Fruit fly (Drosophila melanogaster) whole organism, prepupa: ENCODE measurements around the gene brun.

ENCODE experiments used
- CG10631 ChIP-seq: fragments of 200-800 bp; sonication (Bioruptor generic); optimal IDR thresholded peaks from 2 replicates; lab custom pipeline; 2016; ENCODE audit warnings: missing biosample characterization, missing genetic modification characterization
- CG10669 ChIP-seq: fragments of 200-800 bp; sonication (Bioruptor generic); optimal IDR thresholded peaks from 3 replicates; lab custom pipeline; 2018; ENCODE audit warnings: missing biosample characterization, mild to moderate bottlenecking, missing genetic modification characterization, moderate library complexity
- CG11294 ChIP-seq: fragments of 200-800 bp; sonication (Bioruptor generic); IDR thresholded peaks from 2 replicates; pipeline ENCODE4 v1.3.6; 2022; ENCODE audit warnings: missing biosample characterization, missing genetic modification characterization
- CG11762 ChIP-seq: fragments of 200-800 bp; sonication (Bioruptor generic); optimal IDR thresholded peaks from 3 replicates; lab custom pipeline; 2016; ENCODE audit warnings: missing biosample characterization, missing genetic modification characterization; ENCODE audit not compliant: insufficient read depth
- CG15336 ChIP-seq: fragments of 200-800 bp; sonication (Bioruptor generic); IDR thresholded peaks from 2 replicates; pipeline ENCODE4 v1.3.6; 2022; ENCODE audit warnings: missing biosample characterization, missing genetic modification characterization
- CG1621 ChIP-seq: fragments of 200-800 bp; sonication (Bioruptor generic); optimal IDR thresholded peaks from 3 replicates; lab custom pipeline; 2018; ENCODE audit warnings: missing biosample characterization, mild to moderate bottlenecking, missing genetic modification characterization
- CG16779 ChIP-seq: fragments of 200-800 bp; sonication (Bioruptor generic); optimal IDR thresholded peaks from 3 replicates; lab custom pipeline; 2017; ENCODE audit warnings: missing biosample characterization, mild to moderate bottlenecking, missing genetic modification characterization
- CG3032 ChIP-seq: fragments of 200-800 bp; optimal IDR thresholded peaks from 2 replicates; lab custom pipeline; 2019; ENCODE audit warnings: missing biosample characterization, mild to moderate bottlenecking, missing genetic modification characterization, moderate library complexity
- CG3919 ChIP-seq: fragments of 200-800 bp; sonication (Bioruptor generic); optimal IDR thresholded peaks from 3 replicates; lab custom pipeline; 2016; ENCODE audit warnings: missing biosample characterization, missing genetic modification characterization
- CG4318 ChIP-seq: fragments of 200-800 bp; sonication (Bioruptor generic); optimal IDR thresholded peaks from 3 replicates; lab custom pipeline; 2017; ENCODE audit warnings: missing biosample characterization, mild to moderate bottlenecking, missing genetic modification characterization
- CG6163 ChIP-seq: fragments of 200-800 bp; sonication (Bioruptor generic); IDR thresholded peaks from 3 replicates; pipeline ENCODE4 v1.3.6; 2022; ENCODE audit warnings: missing biosample characterization, missing genetic modification characterization
- CG6276 ChIP-seq: fragments of 200-800 bp; sonication (Bioruptor generic); optimal IDR thresholded peaks from 2 replicates; lab custom pipeline; 2017; ENCODE audit warnings: missing biosample characterization, mild to moderate bottlenecking, missing genetic modification characterization
- CG6792 ChIP-seq: fragments of 200-800 bp; sonication (Bioruptor generic); optimal IDR thresholded peaks from 3 replicates; lab custom pipeline; 2016; ENCODE audit warnings: missing biosample characterization, missing genetic modification characterization
- CG6808 ChIP-seq: fragments of 200-800 bp; sonication (Bioruptor generic); optimal IDR thresholded peaks from 3 replicates; lab custom pipeline; 2017; ENCODE audit warnings: missing biosample characterization, missing genetic modification characterization, mild to moderate bottlenecking, moderate library complexity, missing genetic modification reagents
- CG7368 ChIP-seq: fragments of 200-800 bp; sonication (Bioruptor generic); optimal IDR thresholded peaks from 3 replicates; lab custom pipeline; 2016; ENCODE audit warnings: missing biosample characterization, missing genetic modification characterization
- CG8319 ChIP-seq: fragments of 200-800 bp; sonication (Bioruptor generic); optimal IDR thresholded peaks from 3 replicates; lab custom pipeline; 2016; ENCODE audit warnings: missing biosample characterization, missing genetic modification characterization
- CG8632 ChIP-seq: fragments of 200-800 bp; sonication (Bioruptor generic); optimal IDR thresholded peaks from 3 replicates; lab custom pipeline; 2016; ENCODE audit warnings: missing biosample characterization, missing genetic modification characterization
- Eip75B ChIP-seq: fragments of 200-800 bp; sonication (Bioruptor generic); optimal IDR thresholded peaks from 3 replicates; lab custom pipeline; 2016; ENCODE audit warnings: missing biosample characterization, missing genetic modification characterization
- Eip78C ChIP-seq: fragments of 200-800 bp; sonication (Bioruptor generic); peaks from one replicate; lab custom pipeline; 2016; ENCODE audit warnings: missing biosample characterization, missing genetic modification characterization
- Eip93F ChIP-seq: fragments of 200-800 bp; sonication (Bioruptor generic); optimal IDR thresholded peaks from 2 replicates; lab custom pipeline; 2016; ENCODE audit warnings: missing biosample characterization, mild to moderate bottlenecking, missing genetic modification characterization
- Gug ChIP-seq: fragments of 200-800 bp; sonication (Bioruptor generic); IDR thresholded peaks from 2 replicates; pipeline ENCODE4 v1.3.6; 2022; ENCODE audit warnings: missing biosample characterization, missing genetic modification characterization
- Hr39 ChIP-seq: fragments of 200-800 bp; sonication (Bioruptor generic); optimal IDR thresholded peaks from 2 replicates; lab custom pipeline; 2016; ENCODE audit warnings: missing biosample characterization, missing genetic modification characterization
- Hr4 ChIP-seq: fragments of 200-800 bp; sonication (Bioruptor generic); optimal IDR thresholded peaks from 3 replicates; lab custom pipeline; 2016; ENCODE audit warnings: missing biosample characterization, missing genetic modification characterization
- Lpt ChIP-seq: fragments of 200-800 bp; sonication (Bioruptor generic); optimal IDR thresholded peaks from 3 replicates; lab custom pipeline; 2016; ENCODE audit warnings: missing biosample characterization, missing genetic modification characterization
- Met ChIP-seq: fragments of 200-800 bp; sonication (Bioruptor generic); optimal IDR thresholded peaks from 3 replicates; lab custom pipeline; 2016; ENCODE audit warnings: missing biosample characterization, missing genetic modification characterization
- OdsH ChIP-seq: fragments of 200-800 bp; sonication (Bioruptor generic); optimal IDR thresholded peaks from 3 replicates; lab custom pipeline; 2016; ENCODE audit warnings: missing biosample characterization, missing genetic modification characterization
- Smox ChIP-seq: fragments of 200-800 bp; sonication (Bioruptor generic); optimal IDR thresholded peaks from 3 replicates; lab custom pipeline; 2016; ENCODE audit warnings: missing biosample characterization, missing genetic modification characterization
- Sox102F ChIP-seq: fragments of 200-800 bp; sonication (Bioruptor generic); optimal IDR thresholded peaks from 2 replicates; lab custom pipeline; 2016; ENCODE audit warnings: missing biosample characterization, mild to moderate bottlenecking, missing genetic modification characterization
- Sox14 ChIP-seq: fragments of 200-800 bp; sonication (Bioruptor generic); optimal IDR thresholded peaks from 3 replicates; lab custom pipeline; 2016; ENCODE audit warnings: missing biosample characterization, missing genetic modification characterization
- Sox15 ChIP-seq: fragments of 200-800 bp; sonication (Bioruptor generic); optimal IDR thresholded peaks from 3 replicates; lab custom pipeline; 2016; ENCODE audit warnings: missing biosample characterization, missing genetic modification characterization
- achi ChIP-seq: fragments of 200-800 bp; sonication (Bioruptor generic); optimal IDR thresholded peaks from 3 replicates; lab custom pipeline; 2016; ENCODE audit warnings: missing biosample characterization, missing genetic modification characterization
- acj6 ChIP-seq: fragments of 200-800 bp; sonication (Bioruptor generic); optimal IDR thresholded peaks from 3 replicates; lab custom pipeline; 2016; ENCODE audit warnings: missing biosample characterization, missing genetic modification characterization
- cyc ChIP-seq: fragments of 200-800 bp; sonication (Bioruptor generic); optimal IDR thresholded peaks from 3 replicates; lab custom pipeline; 2016; ENCODE audit warnings: missing biosample characterization, missing genetic modification characterization
- dac ChIP-seq: fragments of 200-800 bp; sonication (Bioruptor generic); optimal IDR thresholded peaks from 2 replicates; lab custom pipeline; 2017; ENCODE audit warnings: missing biosample characterization, mild to moderate bottlenecking, missing genetic modification characterization
- dsx ChIP-seq: fragments of 200-800 bp; optimal IDR thresholded peaks from 3 replicates; lab custom pipeline; 2019; ENCODE audit warnings: missing biosample characterization, mild to moderate bottlenecking, missing genetic modification characterization, moderate library complexity; ENCODE audit not compliant: poor library complexity, severe bottlenecking
- eg ChIP-seq: fragments of 200-800 bp; sonication (Bioruptor generic); IDR thresholded peaks from 3 replicates; pipeline ENCODE4 v1.3.6; 2022; ENCODE audit warnings: missing biosample characterization, missing genetic modification characterization
- esn ChIP-seq: fragments of 200-800 bp; sonication (Bioruptor generic); optimal IDR thresholded peaks from 2 replicates; lab custom pipeline; 2016; ENCODE audit warnings: missing biosample characterization, mild to moderate bottlenecking, missing genetic modification characterization, moderate library complexity
- fkh ChIP-seq: fragments of 200-800 bp; sonication (Bioruptor generic); optimal IDR thresholded peaks from 3 replicates; lab custom pipeline; 2017; ENCODE audit warnings: missing biosample characterization, mild to moderate bottlenecking, missing genetic modification characterization, moderate library complexity
- lz ChIP-seq: fragments of 200-800 bp; sonication (Bioruptor generic); optimal IDR thresholded peaks from 3 replicates; lab custom pipeline; 2016; ENCODE audit warnings: missing biosample characterization, missing genetic modification characterization
- net ChIP-seq: fragments of 200-800 bp; sonication (Bioruptor generic); optimal IDR thresholded peaks from 3 replicates; lab custom pipeline; 2016; ENCODE audit warnings: missing biosample characterization, missing genetic modification characterization
- pdm3 ChIP-seq: fragments of 200-800 bp; sonication (Bioruptor generic); optimal IDR thresholded peaks from 3 replicates; lab custom pipeline; 2016; ENCODE audit warnings: missing biosample characterization, missing genetic modification characterization
- spab ChIP-seq: fragments of 200-800 bp; sonication (Bioruptor generic); optimal IDR thresholded peaks from 2 replicates; lab custom pipeline; 2017; ENCODE audit warnings: missing biosample characterization, mild to moderate bottlenecking, missing genetic modification characterization, missing genetic modification reagents
- ss ChIP-seq, 2 experiments: fragments of 200-800 bp; sonication (Bioruptor generic); optimal IDR thresholded peaks; 2 replicates in 1 of 2; 3 replicates in 1 of 2; lab custom pipeline; 2017 to 2018; ENCODE audit warnings: mild to moderate bottlenecking in 2 of 2, missing biosample characterization in 2 of 2, missing genetic modification characterization in 2 of 2, moderate library complexity in 1 of 2
- svp ChIP-seq: fragments of 200-800 bp; sonication (Bioruptor generic); peaks from one replicate; lab custom pipeline; 2016; ENCODE audit warnings: missing biosample characterization, missing genetic modification characterization
- topi ChIP-seq: fragments of 200-800 bp; sonication (Bioruptor generic); optimal IDR thresholded peaks from 3 replicates; lab custom pipeline; 2016; ENCODE audit warnings: missing biosample characterization, missing genetic modification characterization

brun gene

dm6 chr2L:20648612-20649011 is 7.4 kb downstream of the brun start, which contains the start of gene CG18810:
Gene CG18810, plus strand, starts transcription at chr2L:20648912.
- TF ChIP-seq Eip78C, result no peak
- no peak for TF ChIP-seq CG8632 (GFP tag; lab: Kevin White, UChicago)
- TF ChIP-seq dac (GFP tag; lab: Kevin White, UChicago), result no peak
- no peak for TF ChIP-seq CG15336 (GFP tag; lab: Robert Waterston, UW)
- no peak for TF ChIP-seq CG7368 (GFP tag; lab: Kevin White, UChicago)
- no peak for TF ChIP-seq CG3919 (GFP tag; lab: Kevin White, UChicago)
- no peak for TF ChIP-seq Hr39
- no peak for TF ChIP-seq Eip93F (GFP tag; lab: Kevin White, UChicago)
- no peak for TF ChIP-seq achi
- no peak for TF ChIP-seq CG11294
- no peak for TF ChIP-seq spab (GFP tag; lab: Kevin White, UChicago)
- no peak for TF ChIP-seq Eip75B (GFP tag; lab: Kevin White, UChicago)
- TF ChIP-seq Gug (GFP tag; lab: Robert Waterston, UW), result no peak
- TF ChIP-seq CG6163 (GFP tag; lab: Robert Waterston, UW), result no peak
- TF ChIP-seq, all 60 proteins: peak for 0

DNA sequence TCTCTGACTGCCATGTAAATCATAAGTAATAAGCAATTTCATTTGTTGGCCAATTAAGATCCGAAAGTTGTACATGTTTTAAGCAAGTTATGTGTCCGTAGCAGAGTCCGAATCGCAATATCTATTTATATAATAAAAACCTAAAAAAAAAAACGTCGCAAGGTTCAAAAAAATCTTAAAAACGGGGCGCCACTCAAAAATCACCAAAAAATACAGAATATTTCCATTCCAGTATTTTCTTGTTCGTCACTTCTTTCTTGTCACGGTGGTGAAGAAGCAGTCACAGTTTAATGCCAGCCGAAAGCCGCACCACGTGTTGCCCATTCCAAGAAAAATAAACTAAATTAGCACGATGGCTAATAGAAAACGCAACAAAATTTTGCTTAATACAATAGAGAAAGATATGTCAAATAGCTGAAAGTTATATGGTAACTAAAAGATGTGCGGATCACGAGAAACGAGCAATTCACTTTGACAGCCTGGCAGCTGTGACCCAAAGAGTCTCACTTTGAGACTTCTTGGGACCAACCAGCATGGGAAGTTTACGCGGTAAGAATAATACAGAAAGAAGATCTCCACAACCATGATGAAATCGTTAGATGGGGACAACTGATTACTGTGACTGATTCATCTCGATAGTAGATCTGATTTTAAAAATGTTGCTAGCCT is 8.6 kb downstream of the brun start:
- peak; percentile 63 for TF ChIP-seq svp
- TF ChIP-seq Eip78C, result peak; percentile 48
- TF ChIP-seq CG8632 (GFP tag; lab: Kevin White, UChicago), result no peak
- no peak for TF ChIP-seq CG6163 (GFP tag; lab: Robert Waterston, UW)
- TF ChIP-seq ss (GFP tag; optimal IDR thresholded peaks at IDR 0.05; lab: Kevin White, UChicago), result no peak
- TF ChIP-seq fkh (GFP tag; lab: Kevin White, UChicago), result peak; percentile 38
- TF ChIP-seq esn (GFP tag; lab: Kevin White, UChicago), result peak; percentile 7
- TF ChIP-seq CG6276 (GFP tag; lab: Kevin White, UChicago), result no peak
- no peak for TF ChIP-seq Met (GFP tag; lab: Kevin White, UChicago)
- no peak for TF ChIP-seq Sox14 (GFP tag; lab: Kevin White, UChicago)
- TF ChIP-seq cyc (GFP tag; lab: Kevin White, UChicago), result no peak
- TF ChIP-seq CG3919 (GFP tag; lab: Kevin White, UChicago), result no peak
- TF ChIP-seq CG8319 (GFP tag; lab: Kevin White, UChicago), result no peak

DNA sequence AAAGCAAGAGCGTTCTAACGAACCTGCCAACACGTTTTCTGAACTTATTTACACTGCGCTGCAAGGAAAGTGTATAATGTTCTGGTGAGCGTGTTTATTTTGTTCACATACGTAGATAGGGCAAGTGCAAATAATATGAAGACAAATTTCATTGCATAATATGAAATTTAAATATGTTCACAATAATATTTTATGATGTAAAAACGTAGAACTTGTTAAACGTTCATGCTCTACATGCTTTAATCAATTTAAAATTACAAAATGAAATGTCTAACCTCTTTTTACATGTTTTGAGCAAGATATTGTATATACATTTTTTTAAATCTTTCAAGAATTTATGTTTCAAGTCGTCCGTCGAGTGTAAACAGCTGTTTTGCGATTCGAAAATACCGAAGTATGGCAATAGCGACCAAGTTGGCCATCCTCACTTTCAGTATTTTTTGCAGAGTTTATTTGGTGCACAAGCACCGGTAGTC is 10.5 kb downstream of the brun start, which contains the start of the genes phr6-4 and CG2608:
Gene phr6-4 (minus strand): TSS at position 398 of the 476 bp plus-strand sequence.
Gene CG2608 (plus strand): TSS at position 429 of the 476 bp plus-strand sequence.
- peak; percentile 88 for TF ChIP-seq CG8319 (GFP tag; lab: Kevin White, UChicago)
- peak; percentile 89 for TF ChIP-seq CG11762
- peak; percentile 91 for TF ChIP-seq Sox102F (GFP tag; lab: Kevin White, UChicago)
- peak; percentile 91 for TF ChIP-seq Lpt
- peak; percentile 93 for TF ChIP-seq Smox (GFP tag; lab: Kevin White, UChicago)
- TF ChIP-seq CG4318, result no peak
- TF ChIP-seq Sox15, result peak; percentile 86
- TF ChIP-seq ss (GFP tag; optimal IDR thresholded peaks at IDR 0.05; lab: Kevin White, UChicago), result peak in 1 of 2 experiments; percentile 94
- TF ChIP-seq CG6163 (GFP tag; lab: Robert Waterston, UW), result peak; percentile 90
- TF ChIP-seq pdm3, result peak; percentile 95
- peak; percentile 91 for TF ChIP-seq CG6792 (GFP tag; lab: Kevin White, UChicago)
- peak; percentile 95 for TF ChIP-seq svp
- peak; percentile 94 for TF ChIP-seq net (GFP tag; lab: Kevin White, UChicago)
- peak; percentile 87 for TF ChIP-seq CG1621 (tag; lab: Kevin White, UChicago)
- peak; percentile 89 for TF ChIP-seq CG16779
- peak; percentile 95 for TF ChIP-seq Hr4 (GFP tag; lab: Kevin White, UChicago)
- TF ChIP-seq CG10669 (GFP tag; lab: Kevin White, UChicago), result peak; percentile 93
- TF ChIP-seq CG3032 (tag; lab: Kevin White, UChicago), result peak; percentile 95
- TF ChIP-seq eg (GFP tag; lab: Robert Waterston, UW), result peak; percentile 87
- peak; percentile 92 for TF ChIP-seq CG6808 (GFP tag; lab: Kevin White, UChicago)
- TF ChIP-seq achi, result peak; percentile 94
- peak; percentile 70 for TF ChIP-seq Eip93F (GFP tag; lab: Kevin White, UChicago)
- peak; percentile 95 for TF ChIP-seq CG10631 (GFP tag; lab: Kevin White, UChicago)
- peak; percentile 92 for TF ChIP-seq dsx (GFP tag; lab: Kevin White, UChicago)
- peak; percentile 95 for TF ChIP-seq acj6
- peak; percentile 85 for TF ChIP-seq CG11294
- TF ChIP-seq CG6276 (GFP tag; lab: Kevin White, UChicago), result no peak
- TF ChIP-seq CG3919 (GFP tag; lab: Kevin White, UChicago), result peak; percentile 94
- TF ChIP-seq lz, result peak; percentile 95
- TF ChIP-seq Met (GFP tag; lab: Kevin White, UChicago), result peak; percentile 95
- TF ChIP-seq OdsH, result peak; percentile 95
- peak; percentile 94 for TF ChIP-seq Sox14 (GFP tag; lab: Kevin White, UChicago)
- peak; percentile 94 for TF ChIP-seq topi (GFP tag; lab: Kevin White, UChicago)
